Fruit fly (Drosophila melanogaster): Measurements from ENCODE around the gene pb.

pb gene

DNA sequence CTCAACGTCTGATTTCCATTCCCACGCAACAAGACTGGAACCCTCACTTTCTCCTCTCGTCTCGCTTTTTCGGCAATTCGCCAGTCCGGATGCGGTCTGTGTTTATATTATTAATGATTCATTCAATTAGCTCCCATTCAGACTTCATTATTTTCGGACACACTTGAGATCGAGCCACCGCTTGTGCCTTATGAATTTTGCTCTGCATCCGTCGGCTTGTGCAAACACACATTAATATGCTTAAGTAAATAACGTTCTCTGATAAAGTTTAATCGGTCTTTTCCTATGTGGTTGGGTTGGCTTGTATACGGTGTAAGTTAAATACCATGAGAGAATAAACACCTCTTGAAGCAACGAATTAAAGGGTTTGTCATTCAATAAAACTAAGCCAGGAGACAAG lies 23.0 kb upstream of the pb start (continued):
- TF ChIP-seq CG11504 (tag; optimal IDR thresholded peaks at IDR 0.05) = no peak
- TF ChIP-seq CG8924 (tag; optimal IDR thresholded peaks at IDR 0.05) = no peak
- TF ChIP-seq Poxn (GFP tag; IDR thresholded peaks at IDR 0.05) = no peak
- TF ChIP-seq CG32772 (GFP tag; IDR thresholded peaks at IDR 0.05) = no peak
- no peak for TF ChIP-seq Neu2 (GFP tag; optimal IDR thresholded peaks at IDR 0.05; ENCODE audit: borderline replicate concordance)
- TF ChIP-seq CG6813 (GFP tag; optimal IDR thresholded peaks at IDR 0.05) = peak; percentile 33
- TF ChIP-seq bab2 (GFP tag; optimal IDR thresholded peaks at IDR 0.05) = no peak
- no peak for TF ChIP-seq Jarid2 (GFP tag; optimal IDR thresholded peaks at IDR 0.05)
- TF ChIP-seq CG8765 (GFP tag; IDR thresholded peaks at IDR 0.05) = no peak
- TF ChIP-seq Kr (GFP tag; optimal IDR thresholded peaks at IDR 0.05) = no peak
- TF ChIP-seq D19A (tag; optimal IDR thresholded peaks at IDR 0.05) = no peak
- TF ChIP-seq sisA (GFP tag; IDR thresholded peaks at IDR 0.05) = no peak
- no peak for TF ChIP-seq ato (GFP tag; IDR thresholded peaks at IDR 0.05; ENCODE audit: partially characterized antibody)
- no peak for TF ChIP-seq corto (GFP tag; optimal IDR thresholded peaks at IDR 0.05)
- no peak for TF ChIP-seq CG13775 (GFP tag; optimal IDR thresholded peaks at IDR 0.05)
- TF ChIP-seq Doc2 (GFP tag; IDR thresholded peaks at IDR 0.05) = no peak
- no peak for TF ChIP-seq oc (tag; optimal IDR thresholded peaks at IDR 0.05)
- TF ChIP-seq bcd (GFP tag; optimal IDR thresholded peaks at IDR 0.05) = no peak
- no peak for TF ChIP-seq ind (GFP tag; optimal IDR thresholded peaks at IDR 0.05)
- TF ChIP-seq CG18599 (GFP tag; optimal IDR thresholded peaks at IDR 0.05) = peak; percentile 7
- TF ChIP-seq ham (GFP tag; IDR thresholded peaks at IDR 0.05) = no peak
- no peak for TF ChIP-seq lilli (GFP tag; optimal IDR thresholded peaks at IDR 0.05)
- TF ChIP-seq Meics (GFP tag; optimal IDR thresholded peaks at IDR 0.05) = no peak
- no peak for TF ChIP-seq BtbVII (GFP tag; optimal IDR thresholded peaks at IDR 0.05)
- no peak for TF ChIP-seq cato (GFP tag; optimal IDR thresholded peaks at IDR 0.05; ENCODE audit: borderline replicate concordance)
- no peak for TF ChIP-seq Hr51 (GFP tag; optimal IDR thresholded peaks at IDR 0.05)
- no peak for TF ChIP-seq CG18262 (tag; optimal IDR thresholded peaks at IDR 0.05)
- TF ChIP-seq CG6854 (GFP tag; optimal IDR thresholded peaks at IDR 0.05) = no peak
- peak; percentile 17 for TF ChIP-seq Mes4 (GFP tag; optimal IDR thresholded peaks at IDR 0.05)
- TF ChIP-seq CG1603 (tag; optimal IDR thresholded peaks at IDR 0.05) = peak; percentile 26
- peak; percentile 16 for TF ChIP-seq gem (tag; optimal IDR thresholded peaks at IDR 0.05)
- TF ChIP-seq ranshi (GFP tag; IDR thresholded peaks at IDR 0.05) = no peak
- TF ChIP-seq sr (GFP tag; IDR thresholded peaks at IDR 0.05) = no peak
- TF ChIP-seq mam (GFP tag; optimal IDR thresholded peaks at IDR 0.05) = no peak
- no peak for TF ChIP-seq tin (GFP tag; optimal IDR thresholded peaks at IDR 0.05)
- TF ChIP-seq disco-r (GFP tag; optimal IDR thresholded peaks at IDR 0.05) = no peak
- TF ChIP-seq CG17328 (GFP tag; IDR thresholded peaks at IDR 0.05) = no peak
- no peak for TF ChIP-seq nerfin-2 (GFP tag; IDR thresholded peaks at IDR 0.05; ENCODE audit: partially characterized antibody)
- no peak for TF ChIP-seq Hr3 (GFP tag; optimal IDR thresholded peaks at IDR 0.05)
- TF ChIP-seq HLH3B (GFP tag; IDR thresholded peaks at IDR 0.05) = no peak
- TF ChIP-seq gfzf (GFP tag; optimal IDR thresholded peaks at IDR 0.05) = no peak
- TF ChIP-seq Rfx (GFP tag; IDR thresholded peaks at IDR 0.05) = no peak
- TF ChIP-seq CG8281 (tag; optimal IDR thresholded peaks at IDR 0.05) = no peak
- peak; percentile 36 for TF ChIP-seq PHDP (tag; optimal IDR thresholded peaks at IDR 0.05)
- no peak for TF ChIP-seq CG17612 (GFP tag; IDR thresholded peaks at IDR 0.05)
- no peak for TF ChIP-seq CG7928 (GFP tag; optimal IDR thresholded peaks at IDR 0.05)
- TF ChIP-seq CG31441 (GFP tag; IDR thresholded peaks at IDR 0.05) = no peak
- no peak for TF ChIP-seq CG16863 (GFP tag; optimal IDR thresholded peaks at IDR 0.05)
- no peak for TF ChIP-seq Bteb2 (GFP tag; optimal IDR thresholded peaks at IDR 0.05)
- TF ChIP-seq CG13624 (GFP tag; optimal IDR thresholded peaks at IDR 0.05) = no peak
- TF ChIP-seq CG30431 (GFP tag; optimal IDR thresholded peaks at IDR 0.05) = no peak
- no peak for TF ChIP-seq Opbp (GFP tag; IDR thresholded peaks at IDR 0.05; ENCODE audit: partially characterized antibody)

Measured in whole organism, embryonic.